Worm (Caenorhabditis elegans): ENCODE measurements around the gene gss-1.

Gene gss-1

ce11 chrII:9418843-9419532 is 2.8 kb upstream of the gss-1 start:
- TF ChIP-seq elt-2 (tag; optimal IDR thresholded peaks at IDR 0.05) = peak; percentile 18
- no peak for TF ChIP-seq rnt-1 (tag; optimal IDR thresholded peaks at IDR 0.05)

- TF ChIP-seq isw-1 (GFP tag; IDR thresholded peaks at IDR 0.05) = no peak
- TF ChIP-seq nhr-85 (tag) = peak; percentile 3
- no peak for TF ChIP-seq efl-1 (optimal IDR thresholded peaks at IDR 0.05)
- peak in 1 of 2 experiments; percentile 52 for TF ChIP-seq efl-1 (GFP tag; optimal IDR thresholded peaks at IDR 0.05 in 1 of 2)
Measured at ce11 chrII:9418065-9418567, 1.9 kb upstream of the gss-1 start, which contains the start of the genes M176.4 and M176.16. TSS of gene M176.4 (plus strand) at chrII:9418365. TSS of gene M176.16 (plus strand) at chrII:9418517.

ce11 chrII:9412086-9412608 is 4.1 kb downstream of the gss-1 start, which contains the start of gene arrd-3:
TSS of gene arrd-3 (plus strand) at chrII:9412558.
- TF ChIP-seq tlp-1 (tag; optimal IDR thresholded peaks at IDR 0.05) (peak; percentile 10), dpl-1 (GFP tag; optimal IDR thresholded peaks at IDR 0.05) (no peak), elt-2 (tag; optimal IDR thresholded peaks at IDR 0.05) (peak; percentile 66)

- TF ChIP-seq lin-39 (tag; optimal IDR thresholded peaks at IDR 0.05) (no peak), vab-15 (tag; optimal IDR thresholded peaks at IDR 0.05) (no peak), nhr-76 (tag; optimal IDR thresholded peaks at IDR 0.05) (no peak), C04F5.9 (tag; optimal IDR thresholded peaks at IDR 0.05) (no peak), ceh-88 (GFP tag; IDR thresholded peaks at IDR 0.05) (no peak), pag-3 (tag; optimal IDR thresholded peaks at IDR 0.05; ENCODE audit: borderline replicate concordance, insufficient read depth) (no peak), C16A3.4 (tag; optimal IDR thresholded peaks at IDR 0.05) (no peak), nhr-28 (tag; optimal IDR thresholded peaks at IDR 0.05) (no peak), rnt-1 (tag; optimal IDR thresholded peaks at IDR 0.05) (no peak), efl-1 (optimal IDR thresholded peaks at IDR 0.05) (no peak), efl-1 (GFP tag; optimal IDR thresholded peaks at IDR 0.05 in 1 of 2) (no peak), snpc-4 (tag; optimal IDR thresholded peaks at IDR 0.05) (no peak), irx-1 (tag; optimal IDR thresholded peaks at IDR 0.05) (no peak), lin-13 (GFP tag; optimal IDR thresholded peaks at IDR 0.05) (no peak), zip-4 (GFP tag; optimal IDR thresholded peaks at IDR 0.05) (no peak), nhr-71 (tag; optimal IDR thresholded peaks at IDR 0.05) (no peak), nhr-84 (tag; optimal IDR thresholded peaks at IDR 0.05) (no peak), ceh-63 (GFP tag; optimal IDR thresholded peaks at IDR 0.05) (no peak), fkh-4 (tag; optimal IDR thresholded peaks at IDR 0.05; ENCODE audit: borderline replicate concordance) (no peak)
Measured at ce11 chrII:9411497-9411896, 4.7 kb downstream of the gss-1 start, which contains the start of gene M176.9. TSS of gene M176.9 (minus strand) at chrII:9411597.

ce11 chrII:9407469-9407868 is 8.8 kb downstream of the gss-1 start, which contains the start of gene arrd-2:
TSS of gene arrd-2 (plus strand) at chrII:9407769.
- no peak for TF ChIP-seq nhr-28 (tag; optimal IDR thresholded peaks at IDR 0.05)
- TF ChIP-seq pqm-1 (tag; optimal IDR thresholded peaks at IDR 0.05) = no peak
- TF ChIP-seq lir-3 (tag; optimal IDR thresholded peaks at IDR 0.05; ENCODE audit: poor library complexity) = no peak
- no peak for TF ChIP-seq skn-1 (tag; optimal IDR thresholded peaks at IDR 0.05)
- no peak for TF ChIP-seq ceh-8 (GFP tag; optimal IDR thresholded peaks at IDR 0.05)
- TF ChIP-seq nhr-76 (tag; optimal IDR thresholded peaks at IDR 0.05) = no peak
- TF ChIP-seq ceh-88 (GFP tag; IDR thresholded peaks at IDR 0.05) = no peak
- no peak for TF ChIP-seq ztf-4 (tag; optimal IDR thresholded peaks at IDR 0.05)
- TF ChIP-seq elt-2 (tag; optimal IDR thresholded peaks at IDR 0.05) = no peak
- no peak for TF ChIP-seq ets-5 (GFP tag; IDR thresholded peaks at IDR 0.05)
- TF ChIP-seq nhr-237 (tag; optimal IDR thresholded peaks at IDR 0.05) = no peak
- TF ChIP-seq lin-35 (GFP tag; optimal IDR thresholded peaks at IDR 0.05) = no peak
- TF ChIP-seq C04F5.9 (tag; optimal IDR thresholded peaks at IDR 0.05) = no peak
- TF ChIP-seq hlh-4 (tag; optimal IDR thresholded peaks at IDR 0.05) = no peak
- TF ChIP-seq lsy-2 (tag; optimal IDR thresholded peaks at IDR 0.05) = no peak
- TF ChIP-seq hpl-2 (GFP tag; optimal IDR thresholded peaks at IDR 0.05) = no peak
- no peak for TF ChIP-seq ceh-63 (GFP tag; optimal IDR thresholded peaks at IDR 0.05)

All from whole organism, L1 larva.